Fruit fly (Drosophila melanogaster): ENCODE data around the gene slp2.
A peak's percentile ranks its signal among the peaks of the same experiment; 100 is the strongest.

slp2 gene

dm6 chr2L:3867474-3868082 is 30.9 kb downstream of the slp2 start, which contains the start of gene Cep97 (continued):
- TF ChIP-seq CG5245 (GFP tag; optimal IDR thresholded peaks at IDR 0.05): no peak
- TF ChIP-seq CG17829 (tag; optimal IDR thresholded peaks at IDR 0.05): no peak
- no peak for TF ChIP-seq fd102C (GFP tag; optimal IDR thresholded peaks at IDR 0.05)
- TF ChIP-seq sqz (GFP tag; optimal IDR thresholded peaks at IDR 0.05): no peak
- TF ChIP-seq bowl (GFP tag; IDR thresholded peaks at IDR 0.05): no peak
- peak; percentile 84 for TF ChIP-seq CG13287 (GFP tag; IDR thresholded peaks at IDR 0.05; ENCODE audit: partially characterized antibody)
- TF ChIP-seq Spps (tag; optimal IDR thresholded peaks at IDR 0.05): no peak
- TF ChIP-seq en (GFP tag; optimal IDR thresholded peaks at IDR 0.05): no peak
- no peak for TF ChIP-seq CG9876 (GFP tag; optimal IDR thresholded peaks at IDR 0.05)
- no peak for TF ChIP-seq Ada2b (GFP tag; IDR thresholded peaks at IDR 0.05)
- no peak for TF ChIP-seq row (GFP tag; IDR thresholded peaks at IDR 0.05)
- TF ChIP-seq CG12391 (tag; optimal IDR thresholded peaks at IDR 0.05): no peak
- no peak for TF ChIP-seq CG2202 (tag; optimal IDR thresholded peaks at IDR 0.05)
- TF ChIP-seq ash1 (GFP tag; optimal IDR thresholded peaks at IDR 0.05): no peak
- no peak for TF ChIP-seq CG2199 (GFP tag; IDR thresholded peaks at IDR 0.05)
- TF ChIP-seq tap (tag; optimal IDR thresholded peaks at IDR 0.05): no peak
- TF ChIP-seq CG7987 (GFP tag; optimal IDR thresholded peaks at IDR 0.05): no peak
- TF ChIP-seq Hr3 (GFP tag; optimal IDR thresholded peaks at IDR 0.05): no peak
- TF ChIP-seq CG17186 (GFP tag; optimal IDR thresholded peaks at IDR 0.05): peak; percentile 32
- no peak for TF ChIP-seq Nf-YA (GFP tag; IDR thresholded peaks at IDR 0.05)
- no peak for TF ChIP-seq Meics (GFP tag; optimal IDR thresholded peaks at IDR 0.05)
- TF ChIP-seq Eip74EF (GFP tag; optimal IDR thresholded peaks at IDR 0.05): no peak
- no peak for TF ChIP-seq pum (GFP tag; optimal IDR thresholded peaks at IDR 0.05)
- TF ChIP-seq mam (GFP tag; optimal IDR thresholded peaks at IDR 0.05): no peak
- peak; percentile 57 for TF ChIP-seq pzg (GFP tag; optimal IDR thresholded peaks at IDR 0.05)
- TF ChIP-seq CG14667 (GFP tag; IDR thresholded peaks at IDR 0.05): no peak
- TF ChIP-seq Rfx (GFP tag; IDR thresholded peaks at IDR 0.05): no peak
- no peak for TF ChIP-seq wor (GFP tag; IDR thresholded peaks at IDR 0.05)
- TF ChIP-seq CG43689 (GFP tag; IDR thresholded peaks at IDR 0.05): no peak
- no peak for TF ChIP-seq CG17361 (GFP tag; IDR thresholded peaks at IDR 0.05)
- peak; percentile 99 for TF ChIP-seq her (GFP tag; optimal IDR thresholded peaks at IDR 0.05)
- no peak for TF ChIP-seq CG1647 (GFP tag; optimal IDR thresholded peaks at IDR 0.05)
- TF ChIP-seq CG10267 (tag; optimal IDR thresholded peaks at IDR 0.05): peak; percentile 29
- TF ChIP-seq HLH4C (GFP tag; IDR thresholded peaks at IDR 0.05; ENCODE audit: partially characterized antibody): peak; percentile 98
- no peak for TF ChIP-seq CG30403 (GFP tag; optimal IDR thresholded peaks at IDR 0.05)
- no peak for TF ChIP-seq CG4424 (GFP tag; optimal IDR thresholded peaks at IDR 0.05)
- no peak for TF ChIP-seq tx (GFP tag; optimal IDR thresholded peaks at IDR 0.05)
- TF ChIP-seq CG4328 (GFP tag; optimal IDR thresholded peaks at IDR 0.05): no peak
- no peak for TF ChIP-seq pan (optimal IDR thresholded peaks at IDR 0.05)
- TF ChIP-seq pan (GFP tag; optimal IDR thresholded peaks at IDR 0.05 in 1 of 2, IDR thresholded peaks at IDR 0.05 in 1 of 2): no peak
- TF ChIP-seq CG1832 (GFP tag; optimal IDR thresholded peaks at IDR 0.05): no peak
- no peak for TF ChIP-seq gsb-n (tag; optimal IDR thresholded peaks at IDR 0.05)
- no peak for TF ChIP-seq bsh (GFP tag; optimal IDR thresholded peaks at IDR 0.05)
- no peak for TF ChIP-seq Dek (tag; optimal IDR thresholded peaks at IDR 0.05)
- no peak for TF ChIP-seq ems (GFP tag; optimal IDR thresholded peaks at IDR 0.05)
- no peak for TF ChIP-seq ttk (GFP tag; IDR thresholded peaks at IDR 0.05)
- peak; percentile 87 for TF ChIP-seq sna (GFP tag; IDR thresholded peaks at IDR 0.05; ENCODE audit: partially characterized antibody)
- TF ChIP-seq cg (GFP tag; optimal IDR thresholded peaks at IDR 0.05): no peak
